Worm (Caenorhabditis elegans) whole organism, midembryonic: ENCODE results near the gene F58A4.1.

Source experiments
- T22C8.4 ChIP-seq: fragments of 200-800 bp; sonication (Bioruptor generic); IDR thresholded peaks from 2 replicates; pipeline ENCODE4 v1.3.6; 2022; ENCODE audit warnings: missing genetic modification characterization, missing compliant biosample characterization
- cog-1 ChIP-seq: sonication (generic microtip); optimal IDR thresholded peaks from 2 replicates; lab custom pipeline; 2016; ENCODE audit warnings: missing genetic modification characterization, missing compliant biosample characterization
- flt-1 ChIP-seq: fragments of 200-800 bp; sonication (Bioruptor generic); IDR thresholded peaks from 2 replicates; pipeline ENCODE4 v1.3.6; 2022; ENCODE audit warnings: missing genetic modification characterization, missing compliant biosample characterization
- med-1 ChIP-seq: sonication (generic microtip); optimal IDR thresholded peaks from 2 replicates; lab custom pipeline; 2017; ENCODE audit warnings: missing genetic modification characterization, mild to moderate bottlenecking, missing compliant biosample characterization, antibody characterized with exemption, missing genetic modification reagents; ENCODE audit not compliant: insufficient read depth
- ref-1 ChIP-seq: fragments of 200-800 bp; sonication (Bioruptor generic); conservative IDR thresholded peaks from 2 replicates; pipeline ENCODE4 v1.3.6; 2022; ENCODE audit warnings: missing genetic modification reagents, missing genetic modification characterization, missing compliant biosample characterization
- tab-1 ChIP-seq: fragments of 200-800 bp; sonication (Bioruptor generic); IDR thresholded peaks from 2 replicates; pipeline ENCODE4 v1.3.6; 2022; ENCODE audit warnings: missing genetic modification characterization, missing compliant biosample characterization
- ztf-23 ChIP-seq: fragments of 200-800 bp; sonication (Bioruptor generic); IDR thresholded peaks from 2 replicates; pipeline ENCODE4 v1.3.6; 2022; ENCODE audit warnings: missing genetic modification reagents, missing genetic modification characterization, missing compliant biosample characterization
- ztf-29 ChIP-seq: fragments of 200-800 bp; sonication (Bioruptor generic); IDR thresholded peaks from 2 replicates; pipeline ENCODE4 v1.3.6; 2022; ENCODE audit warnings: missing genetic modification reagents, missing genetic modification characterization, missing compliant biosample characterization

- TF ChIP-seq ztf-29 (GFP tag; lab: Robert Waterston, UW): no peak
- no peak for TF ChIP-seq T22C8.4 (GFP tag; lab: Robert Waterston, UW)
- TF ChIP-seq med-1 (GFP tag; lab: Kevin White, UChicago): no peak
- TF ChIP-seq ztf-23 (GFP tag; lab: Robert Waterston, UW): no peak
- TF ChIP-seq tab-1: no peak
- no peak for TF ChIP-seq ref-1 (GFP tag; lab: Robert Waterston, UW)
- no peak for TF ChIP-seq cog-1
- TF ChIP-seq flt-1 (GFP tag; lab: Robert Waterston, UW): no peak
These were observed 25.2 kb downstream of the F58A4.1 start for ce11 chrIII:9623460-9623859.
